Fruit fly (Drosophila melanogaster) whole organism, prepupa: Measurements from ENCODE around the gene Osi22.

Source experiments
- CG3919 ChIP-seq: fragments of 200-800 bp; sonication (Bioruptor generic); optimal IDR thresholded peaks from 3 replicates; lab custom pipeline; 2016; ENCODE audit warnings: missing biosample characterization, missing genetic modification characterization
- CG4318 ChIP-seq: fragments of 200-800 bp; sonication (Bioruptor generic); optimal IDR thresholded peaks from 3 replicates; lab custom pipeline; 2017; ENCODE audit warnings: missing biosample characterization, mild to moderate bottlenecking, missing genetic modification characterization
- CG6276 ChIP-seq: fragments of 200-800 bp; sonication (Bioruptor generic); optimal IDR thresholded peaks from 2 replicates; lab custom pipeline; 2017; ENCODE audit warnings: missing biosample characterization, mild to moderate bottlenecking, missing genetic modification characterization
- CG8119 ChIP-seq: fragments of 200-800 bp; sonication (Bioruptor generic); IDR thresholded peaks from 3 replicates; pipeline ENCODE4 v1.3.6; 2022; ENCODE audit warnings: missing biosample characterization, missing genetic modification characterization
- CG8632 ChIP-seq: fragments of 200-800 bp; sonication (Bioruptor generic); optimal IDR thresholded peaks from 3 replicates; lab custom pipeline; 2016; ENCODE audit warnings: missing biosample characterization, missing genetic modification characterization
- Eip78C ChIP-seq: fragments of 200-800 bp; sonication (Bioruptor generic); peaks from one replicate; lab custom pipeline; 2016; ENCODE audit warnings: missing biosample characterization, missing genetic modification characterization
- Gug ChIP-seq: fragments of 200-800 bp; sonication (Bioruptor generic); IDR thresholded peaks from 2 replicates; pipeline ENCODE4 v1.3.6; 2022; ENCODE audit warnings: missing biosample characterization, missing genetic modification characterization
- Hr38 ChIP-seq: sonication (Bioruptor generic); optimal IDR thresholded peaks from 2 replicates; lab custom pipeline; 2016; ENCODE audit warnings: missing biosample characterization, missing genetic modification characterization
- Sox14 ChIP-seq: fragments of 200-800 bp; sonication (Bioruptor generic); optimal IDR thresholded peaks from 3 replicates; lab custom pipeline; 2016; ENCODE audit warnings: missing biosample characterization, missing genetic modification characterization
- dsx ChIP-seq: fragments of 200-800 bp; optimal IDR thresholded peaks from 3 replicates; lab custom pipeline; 2019; ENCODE audit warnings: missing biosample characterization, mild to moderate bottlenecking, missing genetic modification characterization, moderate library complexity; ENCODE audit not compliant: poor library complexity, severe bottlenecking
- svp ChIP-seq: fragments of 200-800 bp; sonication (Bioruptor generic); peaks from one replicate; lab custom pipeline; 2016; ENCODE audit warnings: missing biosample characterization, missing genetic modification characterization
- topi ChIP-seq: fragments of 200-800 bp; sonication (Bioruptor generic); optimal IDR thresholded peaks from 3 replicates; lab custom pipeline; 2016; ENCODE audit warnings: missing biosample characterization, missing genetic modification characterization

The Osi22 gene

dm6 chr3R:13333031-13333430 lies 42.6 kb downstream of the Osi22 start:
- no peak for TF ChIP-seq CG8119
- TF ChIP-seq CG8632 (GFP tag; lab: Kevin White, UChicago) = no peak
- no peak for TF ChIP-seq topi (GFP tag; lab: Kevin White, UChicago)
- TF ChIP-seq CG3919 (GFP tag; lab: Kevin White, UChicago) = no peak
- TF ChIP-seq Eip78C = no peak
- TF ChIP-seq Sox14 (GFP tag; lab: Kevin White, UChicago) = no peak
- no peak for TF ChIP-seq dsx (GFP tag; lab: Kevin White, UChicago)
- TF ChIP-seq, all 60 proteins: peak for 0

dm6 chr3R:13334007-13334406 lies 43.6 kb downstream of the Osi22 start, which contains the start of gene PK2-R2:
PK2-R2 (minus strand) TSS chr3R:13334166.
- TF ChIP-seq Gug = no peak

- TF ChIP-seq Hr38 (GFP tag; lab: Kevin White, UChicago) (no peak), svp (GFP tag; lab: Kevin White, UChicago) (no peak), CG4318 (GFP tag; lab: Kevin White, UChicago) (no peak), CG6276 (GFP tag; lab: Kevin White, UChicago) (no peak)
These were observed 47.6 kb downstream of the Osi22 start, which contains the start of gene PK2-R1 for dm6 chr3R:13338030-13338429. PK2-R1 (plus strand) TSS chr3R:13338330.
